Fruit fly (Drosophila melanogaster) whole organism, embryonic: ENCODE measurements around the gene Ac76E.

ENCODE experiments used
- ATbp ChIP-seq: fragments of 200-800 bp; sonication (Bioruptor generic); optimal IDR thresholded peaks from 2 replicates; lab custom pipeline; 2017; ENCODE audit warnings: missing biosample characterization, mild to moderate bottlenecking, missing genetic modification characterization, missing genetic modification reagents
- Asciz ChIP-seq: fragments of 200-800 bp; sonication (Bioruptor generic); optimal IDR thresholded peaks from 2 replicates; lab custom pipeline; 2017; ENCODE audit warnings: missing biosample characterization, mild to moderate bottlenecking, missing genetic modification characterization, missing genetic modification reagents
- B-H2 ChIP-seq: fragments of 200-800 bp; sonication (Bioruptor generic); optimal IDR thresholded peaks from 2 replicates; lab custom pipeline; 2018; ENCODE audit warnings: missing biosample characterization, mild to moderate bottlenecking, missing genetic modification characterization
- Blimp-1 ChIP-seq: fragments of 200-800 bp; sonication (Bioruptor generic); optimal IDR thresholded peaks from 3 replicates; lab custom pipeline; 2018; ENCODE audit warnings: missing biosample characterization, missing genetic modification characterization, mild to moderate bottlenecking, moderate library complexity, missing genetic modification reagents
- CG10431 ChIP-seq: fragments of 200-800 bp; sonication (Bioruptor generic); optimal IDR thresholded peaks from 3 replicates; lab custom pipeline; 2018; ENCODE audit warnings: missing biosample characterization, mild to moderate bottlenecking, missing genetic modification characterization
- CG11093 ChIP-seq: fragments of 200-800 bp; sonication (Bioruptor generic); IDR thresholded peaks from 3 replicates; pipeline ENCODE4 v1.3.6; 2022; ENCODE audit warnings: missing biosample characterization, missing genetic modification characterization
- CG11695 ChIP-seq: fragments of 200-800 bp; sonication (Bioruptor generic); IDR thresholded peaks from 3 replicates; pipeline ENCODE4 v1.3.6; 2022; ENCODE audit warnings: missing biosample characterization, missing genetic modification characterization
- CG13123 ChIP-seq: fragments of 200-800 bp; sonication (Bioruptor generic); optimal IDR thresholded peaks from 2 replicates; lab custom pipeline; 2016; ENCODE audit warnings: missing biosample characterization, missing genetic modification characterization
- CG14667 ChIP-seq: fragments of 200-800 bp; sonication (Bioruptor generic); IDR thresholded peaks from 2 replicates; pipeline ENCODE4 v1.3.6; 2022; ENCODE audit warnings: missing biosample characterization, missing genetic modification characterization
- CG16779 ChIP-seq: fragments of 200-800 bp; sonication (Bioruptor generic); IDR thresholded peaks from 2 replicates; pipeline ENCODE4 v1.3.6; 2022; ENCODE audit warnings: missing biosample characterization, missing genetic modification characterization
- CG17612 ChIP-seq: fragments of 200-800 bp; sonication (Bioruptor generic); IDR thresholded peaks from 2 replicates; pipeline ENCODE4 v1.3.6; 2022; ENCODE audit warnings: missing biosample characterization, missing genetic modification characterization
- CG2875 ChIP-seq: fragments of 200-800 bp; sonication (Bioruptor generic); optimal IDR thresholded peaks from 2 replicates; lab custom pipeline; 2017; ENCODE audit warnings: missing biosample characterization, mild to moderate bottlenecking, missing genetic modification characterization, missing genetic modification reagents
- CG3065 ChIP-seq: fragments of 200-800 bp; sonication (Bioruptor generic); optimal IDR thresholded peaks from 2 replicates; lab custom pipeline; 2016; ENCODE audit warnings: missing biosample characterization, missing genetic modification characterization
- CG42726 ChIP-seq: fragments of 200-800 bp; sonication (Bioruptor generic); IDR thresholded peaks from 2 replicates; pipeline ENCODE4 v1.3.6; 2022; ENCODE audit warnings: missing biosample characterization, missing genetic modification characterization; ENCODE audit not compliant: partially characterized antibody
- CG4282 ChIP-seq: fragments of 200-800 bp; sonication (Bioruptor generic); optimal IDR thresholded peaks from 2 replicates; lab custom pipeline; 2016; ENCODE audit warnings: missing biosample characterization, missing genetic modification characterization
- CG4328 ChIP-seq: fragments of 200-800 bp; sonication (Bioruptor generic); optimal IDR thresholded peaks from 3 replicates; lab custom pipeline; 2017; ENCODE audit warnings: missing biosample characterization, missing genetic modification reagents, missing genetic modification characterization
- CG4424 ChIP-seq: fragments of 200-800 bp; sonication (Bioruptor generic); optimal IDR thresholded peaks from 3 replicates; lab custom pipeline; 2016; ENCODE audit warnings: missing biosample characterization, missing genetic modification characterization
- CG4730 ChIP-seq: fragments of 200-800 bp; sonication (Bioruptor generic); IDR thresholded peaks from 2 replicates; pipeline ENCODE4 v1.3.6; 2022; ENCODE audit warnings: missing biosample characterization, missing genetic modification characterization
- CG6654 ChIP-seq: fragments of 200-800 bp; sonication (Bioruptor generic); optimal IDR thresholded peaks from 2 replicates; lab custom pipeline; 2017; ENCODE audit warnings: missing biosample characterization, mild to moderate bottlenecking, missing genetic modification characterization
- CG7556 ChIP-seq: fragments of 200-800 bp; sonication (Bioruptor generic); optimal IDR thresholded peaks from 2 replicates; lab custom pipeline; 2017; ENCODE audit warnings: missing biosample characterization, mild to moderate bottlenecking, missing genetic modification characterization
- CG8924 ChIP-seq: fragments of 200-800 bp; optimal IDR thresholded peaks from 3 replicates; lab custom pipeline; 2019; ENCODE audit warnings: missing biosample characterization, mild to moderate bottlenecking, missing genetic modification characterization, moderate library complexity
- CG9437 ChIP-seq: fragments of 200-800 bp; sonication (Bioruptor generic); optimal IDR thresholded peaks from 2 replicates; lab custom pipeline; 2018; ENCODE audit warnings: missing biosample characterization, mild to moderate bottlenecking, missing genetic modification characterization
- Dek ChIP-seq: fragments of 200-800 bp; sonication (Bioruptor generic); optimal IDR thresholded peaks from 3 replicates; lab custom pipeline; 2019; ENCODE audit warnings: missing biosample characterization, mild to moderate bottlenecking, missing genetic modification characterization, moderate library complexity
- E2f1 ChIP-seq: fragments of 200-800 bp; sonication (Bioruptor generic); IDR thresholded peaks from 2 replicates; pipeline ENCODE4 v1.3.6; 2022; ENCODE audit warnings: missing biosample characterization, missing genetic modification characterization
- Ets65A ChIP-seq: fragments of 200-800 bp; sonication (Bioruptor generic); peaks from one replicate; lab custom pipeline; 2016; ENCODE audit warnings: missing biosample characterization, missing genetic modification characterization
- HLHmδ ChIP-seq: fragments of 200-800 bp; sonication (Bioruptor generic); optimal IDR thresholded peaks from 2 replicates; lab custom pipeline; 2018; ENCODE audit warnings: missing biosample characterization, mild to moderate bottlenecking, missing genetic modification characterization, moderate library complexity
- MTF-1 ChIP-seq: fragments of 200-800 bp; sonication (Bioruptor generic); optimal IDR thresholded peaks from 2 replicates; lab custom pipeline; 2018; ENCODE audit warnings: missing biosample characterization, mild to moderate bottlenecking, missing genetic modification characterization, borderline replicate concordance
- Med ChIP-seq: fragments of 200-800 bp; sonication (Bioruptor generic); peaks from one replicate; lab custom pipeline; 2016; ENCODE audit warnings: missing biosample characterization, missing genetic modification characterization, mild to moderate bottlenecking, inconsistent platforms, moderate library complexity
- Mrtf ChIP-seq: fragments of 200-800 bp; sonication (Bioruptor generic); IDR thresholded peaks from 3 replicates; pipeline ENCODE4 v1.3.6; 2022; ENCODE audit warnings: missing biosample characterization, missing genetic modification characterization
- Neu2 ChIP-seq: fragments of 200-800 bp; sonication (Bioruptor generic); optimal IDR thresholded peaks from 3 replicates; lab custom pipeline; 2016; ENCODE audit warnings: missing biosample characterization, missing genetic modification characterization, borderline replicate concordance
- Nf-YA ChIP-seq: fragments of 200-800 bp; sonication (Bioruptor generic); IDR thresholded peaks from 2 replicates; pipeline ENCODE4 v1.3.6; 2022; ENCODE audit warnings: missing biosample characterization, missing genetic modification characterization
- Rfx ChIP-seq: fragments of 200-800 bp; sonication (Bioruptor generic); IDR thresholded peaks from 2 replicates; pipeline ENCODE4 v1.3.6; 2022; ENCODE audit warnings: missing biosample characterization, missing genetic modification characterization
- Sin3A ChIP-seq: fragments of >200 bp; optimal IDR thresholded peaks from 2 replicates; lab custom pipeline; 2018
- Sry-δ ChIP-seq: fragments of 200-800 bp; sonication (Bioruptor generic); optimal IDR thresholded peaks from 2 replicates; lab custom pipeline; 2016; ENCODE audit warnings: missing biosample characterization, missing genetic modification characterization
- Taf1 ChIP-seq: fragments of 200-800 bp; sonication (Bioruptor generic); IDR thresholded peaks from 2 replicates; pipeline ENCODE4 v1.3.6; 2022; ENCODE audit warnings: missing biosample characterization, missing genetic modification characterization
- amos ChIP-seq: fragments of 200-800 bp; sonication (Bioruptor generic); IDR thresholded peaks from 2 replicates; pipeline ENCODE4 v1.3.6; 2022; ENCODE audit warnings: missing biosample characterization, missing genetic modification characterization; ENCODE audit not compliant: partially characterized antibody
- cad ChIP-seq: fragments of >200 bp; optimal IDR thresholded peaks from 2 replicates; lab custom pipeline; 2017; ENCODE audit warnings: missing biosample characterization, missing genetic modification characterization
- caup ChIP-seq: fragments of 200-800 bp; sonication (Bioruptor generic); optimal IDR thresholded peaks from 3 replicates; lab custom pipeline; 2017; ENCODE audit warnings: missing biosample characterization, mild to moderate bottlenecking, missing genetic modification characterization, moderate library complexity; ENCODE audit not compliant: severe bottlenecking
- crol ChIP-seq: fragments of 200-800 bp; sonication (Bioruptor generic); IDR thresholded peaks from 2 replicates; pipeline ENCODE4 v1.3.6; 2022; ENCODE audit warnings: missing biosample characterization, missing genetic modification characterization
- dimm ChIP-seq: fragments of 200-800 bp; sonication (Bioruptor generic); IDR thresholded peaks from 2 replicates; pipeline ENCODE4 v1.3.6; 2022; ENCODE audit warnings: missing biosample characterization, missing genetic modification characterization
- hth ChIP-seq: fragments of >200 bp; optimal IDR thresholded peaks from 2 replicates; lab custom pipeline; 2017; ENCODE audit warnings: inconsistent platforms
- lilli ChIP-seq: fragments of 200-800 bp; sonication (Bioruptor generic); optimal IDR thresholded peaks from 3 replicates; lab custom pipeline; 2016; ENCODE audit warnings: missing biosample characterization, missing genetic modification characterization
- lov ChIP-seq, 2 experiments: fragments of 200-800 bp in 1 of 2; fragments of >200 bp in 1 of 2; sonication (Bioruptor generic) in 1 of 2; IDR thresholded peaks in 1 of 2; optimal IDR thresholded peaks in 1 of 2; 2 replicates in 1 of 2; 3 replicates in 1 of 2; pipeline versions ENCODE4 v1.3.6 to Lab custom; 2017 to 2022; ENCODE audit warnings: missing biosample characterization in 1 of 2, missing genetic modification characterization in 1 of 2
- org-1 ChIP-seq: fragments of 200-800 bp; sonication (Bioruptor generic); optimal IDR thresholded peaks from 2 replicates; lab custom pipeline; 2017; ENCODE audit warnings: missing biosample characterization, missing genetic modification characterization
- phol ChIP-seq: fragments of 200-800 bp; sonication (Bioruptor generic); optimal IDR thresholded peaks from 3 replicates; lab custom pipeline; 2018; ENCODE audit warnings: missing biosample characterization, mild to moderate bottlenecking, missing genetic modification characterization, moderate library complexity
- row ChIP-seq: fragments of 200-800 bp; sonication (Bioruptor generic); IDR thresholded peaks from 3 replicates; pipeline ENCODE4 v1.3.6; 2022; ENCODE audit warnings: missing biosample characterization, missing genetic modification characterization
- stc ChIP-seq: fragments of 200-800 bp; sonication (Bioruptor generic); IDR thresholded peaks from 2 replicates; pipeline ENCODE4 v1.3.6; 2022; ENCODE audit warnings: missing biosample characterization, missing genetic modification characterization
- tgo ChIP-seq: fragments of 200-800 bp; sonication (Bioruptor generic); IDR thresholded peaks from 3 replicates; pipeline ENCODE4 v1.3.6; 2022; ENCODE audit warnings: missing biosample characterization, missing genetic modification characterization
- yki ChIP-seq: fragments of >200 bp; optimal IDR thresholded peaks from 3 replicates; lab custom pipeline; 2018
- zen ChIP-seq: fragments of 200-800 bp; sonication (Bioruptor generic); optimal IDR thresholded peaks from 3 replicates; lab custom pipeline; 2018; ENCODE audit warnings: missing biosample characterization, mild to moderate bottlenecking, missing genetic modification characterization, moderate library complexity

The Ac76E gene

DNA sequence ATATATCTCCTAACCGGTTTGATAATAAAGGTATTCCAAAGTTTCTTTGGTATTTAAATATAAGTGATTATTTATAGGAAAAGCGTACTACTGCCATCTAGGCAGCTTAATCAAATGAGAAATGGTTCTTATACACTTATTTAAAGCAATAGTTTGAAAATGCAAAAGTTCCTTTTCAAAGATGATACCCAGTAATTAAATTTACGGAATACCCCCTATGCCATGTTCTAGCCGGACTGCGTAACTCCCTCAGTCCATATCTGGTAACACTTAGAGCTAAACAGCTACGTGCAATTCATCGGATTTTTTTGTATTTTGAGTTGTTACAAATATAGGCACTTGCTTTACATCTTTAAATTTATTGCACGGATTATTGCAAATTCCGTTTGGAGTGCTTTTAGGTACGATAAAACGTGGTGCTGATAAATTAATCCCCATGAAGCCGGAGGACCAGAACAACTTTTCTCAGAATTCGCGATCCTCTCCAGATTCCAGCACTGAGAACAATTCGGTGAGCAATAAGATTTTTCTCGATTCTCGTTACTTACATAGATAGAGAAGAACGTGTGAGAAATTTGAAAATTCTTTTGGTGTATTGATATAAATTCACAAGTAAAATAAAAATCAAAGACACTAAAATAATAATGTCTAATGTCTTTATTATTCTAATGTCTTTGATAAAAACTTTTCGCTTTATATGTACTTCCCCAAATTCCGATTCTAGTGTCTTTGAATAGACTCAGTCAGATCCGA, 63.6 kb downstream of the Ac76E start, which contains the start of gene CG7668 (continued):
- TF ChIP-seq HLHmδ (GFP tag; lab: Kevin White, UChicago) (no peak), hth (lab: Kevin White, UChicago) (no peak), crol (GFP tag; lab: Robert Waterston, UW) (no peak), Sin3A (no peak), CG13123 (GFP tag; lab: Kevin White, UChicago) (peak; percentile 81), E2f1 (peak; percentile 87), CG11093 (GFP tag; lab: Robert Waterston, UW) (peak; percentile 73; the same call in 2 of the 3 replicates), caup (GFP tag; lab: Kevin White, UChicago) (peak; percentile 91), B-H2 (GFP tag; lab: Kevin White, UChicago) (peak; percentile 87), CG7556 (peak; percentile 84), row (GFP tag; lab: Robert Waterston, UW) (peak; percentile 94), MTF-1 (GFP tag; lab: Kevin White, UChicago) (peak; percentile 55), Nf-YA (GFP tag; lab: Robert Waterston, UW) (peak; percentile 75), CG6654 (GFP tag; lab: Kevin White, UChicago) (peak; percentile 67), dimm (GFP tag; lab: Robert Waterston, UW) (no peak), Neu2 (GFP tag; lab: Kevin White, UChicago) (peak; percentile 8), Med (GFP tag; lab: Kevin White, UChicago) (peak; percentile 97), CG10431 (GFP tag; lab: Kevin White, UChicago) (peak; percentile 71), Ets65A (GFP tag; lab: Kevin White, UChicago) (peak; percentile 97), Mrtf (GFP tag; lab: Robert Waterston, UW) (peak; percentile 83; the same call in 2 of the 3 replicates), Asciz (GFP tag; lab: Kevin White, UChicago) (peak; percentile 87), Rfx (GFP tag; lab: Robert Waterston, UW) (no peak; the same call in 1 of the 2 replicates), CG8924 (tag; lab: Kevin White, UChicago) (peak; percentile 94), CG4282 (peak; percentile 58), tgo (peak; percentile 87), CG42726 (GFP tag; lab: Robert Waterston, UW) (no peak), CG9437 (peak; percentile 75), CG2875 (GFP tag; lab: Kevin White, UChicago) (peak; percentile 82), cad (GFP tag; lab: Kevin White, UChicago) (no peak), lov (optimal IDR thresholded peaks at IDR 0.05; lab: Kevin White, UChicago) (no peak), lov (GFP tag; IDR thresholded peaks at IDR 0.05; lab: Robert Waterston, UW) (peak; percentile 87), Blimp-1 (GFP tag; lab: Kevin White, UChicago) (peak; percentile 83), stc (GFP tag; lab: Robert Waterston, UW) (peak; percentile 89), CG4424 (peak; percentile 90), CG17612 (GFP tag; lab: Robert Waterston, UW) (no peak; the same call in 1 of the 2 replicates), CG4328 (GFP tag; lab: Kevin White, UChicago) (peak; percentile 87), CG4730 (GFP tag; lab: Robert Waterston, UW) (peak; percentile 84; the same call in 1 of the 2 replicates), CG16779 (GFP tag; lab: Robert Waterston, UW) (peak; percentile 92), CG3065 (peak; percentile 59), phol (tag; lab: Kevin White, UChicago) (peak; percentile 93), yki (lab: Kevin White, UChicago) (no peak), Taf1 (GFP tag; lab: Robert Waterston, UW) (peak; percentile 81; the same call in 1 of the 2 replicates), amos (GFP tag; lab: Robert Waterston, UW) (no peak), zen (tag; lab: Kevin White, UChicago) (peak; percentile 91), Dek (tag; lab: Kevin White, UChicago) (peak; percentile 88), org-1 (GFP tag; lab: Kevin White, UChicago) (peak; percentile 85), Sry-δ (GFP tag; lab: Kevin White, UChicago) (peak; percentile 56), CG14667 (no peak), ATbp (GFP tag; lab: Kevin White, UChicago) (peak; percentile 87), lilli (GFP tag; lab: Kevin White, UChicago) (peak; percentile 90), CG11695 (GFP tag; lab: Robert Waterston, UW) (peak; percentile 93)
